Fruit fly (Drosophila melanogaster) whole organism: ENCODE measurements around the gene Rdl.

Source experiments
- CG8478 ChIP-seq: fragments of >200 bp; optimal IDR thresholded peaks from 2 replicates; lab custom pipeline; 2018; ENCODE audit warnings: inconsistent platforms
- Dll ChIP-seq: fragments of >200 bp; optimal IDR thresholded peaks from 2 replicates; lab custom pipeline; 2017
- EcR ChIP-seq, 2 experiments: fragments of >200 bp; optimal IDR thresholded peaks; 2 replicates each; lab custom pipeline; 2017; ENCODE audit warnings: missing biosample characterization in 2 of 2, missing genetic modification characterization in 2 of 2, missing genetic modification reagents in 2 of 2
- pan ChIP-seq: fragments of >200 bp; optimal IDR thresholded peaks from 2 replicates; lab custom pipeline; 2017
- psq ChIP-seq: fragments of >200 bp; optimal IDR thresholded peaks from 2 replicates; lab custom pipeline; 2017
- usp ChIP-seq: fragments of >200 bp; optimal IDR thresholded peaks from 2 replicates; lab custom pipeline; 2017; ENCODE audit warnings: missing biosample characterization, missing genetic modification characterization, mixed read lengths

Rdl gene

dm6 chr3L:9121289-9121688, 60.7 kb downstream of the Rdl start:
- TF ChIP-seq psq (lab: Kevin White, UChicago) (no peak), usp (GFP tag; lab: Kevin White, UChicago) (no peak)

- TF ChIP-seq Dll (no peak), CG8478 (no peak), EcR (GFP tag; optimal IDR thresholded peaks at IDR 0.05; lab: Kevin White, UChicago) (no peak), usp (GFP tag; lab: Kevin White, UChicago) (no peak)
These were observed 62.4 kb downstream of the Rdl start for dm6 chr3L:9119564-9119963.

- TF ChIP-seq pan (lab: Kevin White, UChicago) (no peak), usp (GFP tag; lab: Kevin White, UChicago) (no peak), CG8478 (no peak), EcR (GFP tag; optimal IDR thresholded peaks at IDR 0.05; lab: Kevin White, UChicago) (no peak), Dll (no peak), psq (lab: Kevin White, UChicago) (no peak)
These were observed 66.3 kb downstream of the Rdl start for dm6 chr3L:9115654-9116053.

DNA sequence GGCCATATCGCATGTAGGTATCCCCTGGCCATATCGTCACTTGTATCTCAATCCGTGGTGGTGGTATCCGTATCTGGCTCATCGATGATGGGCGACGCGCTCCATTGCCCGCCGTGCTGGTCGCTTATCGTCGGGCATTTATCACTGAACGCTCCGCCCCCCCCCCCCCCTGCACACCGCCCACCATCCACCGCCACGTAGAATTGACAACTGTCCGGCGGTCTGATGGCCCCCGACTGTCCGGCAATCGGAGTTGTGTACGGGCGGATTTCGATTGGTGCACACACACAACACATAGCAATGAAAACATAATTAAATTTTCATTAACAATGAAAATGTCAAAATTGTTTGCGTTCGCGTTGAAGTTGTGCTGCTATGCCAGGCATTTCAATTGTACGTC, 67.5 kb downstream of the Rdl start:
- TF ChIP-seq EcR (GFP tag; optimal IDR thresholded peaks at IDR 0.05; lab: Kevin White, UChicago) = no peak
- no peak for TF ChIP-seq Dll
- no peak for TF ChIP-seq pan (lab: Kevin White, UChicago)
- TF ChIP-seq usp (GFP tag; lab: Kevin White, UChicago) = no peak
- no peak for TF ChIP-seq psq (lab: Kevin White, UChicago)
- no peak for TF ChIP-seq CG8478

dm6 chr3L:9113582-9114282, 68.2 kb downstream of the Rdl start:
- no peak for TF ChIP-seq psq (lab: Kevin White, UChicago)
- no peak for TF ChIP-seq Dll
- no peak for TF ChIP-seq EcR (GFP tag; optimal IDR thresholded peaks at IDR 0.05; lab: Kevin White, UChicago)
- TF ChIP-seq usp (GFP tag; lab: Kevin White, UChicago) = no peak
- no peak for TF ChIP-seq CG8478
- no peak for TF ChIP-seq pan (lab: Kevin White, UChicago)

dm6 chr3L:9096648-9097047, 85.3 kb downstream of the Rdl start, which contains the start of gene CG13315:
TSS of gene CG13315 (plus strand) at chr3L:9096877.
- TF ChIP-seq CG8478 = no peak
- TF ChIP-seq EcR (GFP tag; optimal IDR thresholded peaks at IDR 0.05; lab: Kevin White, UChicago) = no peak
- no peak for TF ChIP-seq pan (lab: Kevin White, UChicago)
- no peak for TF ChIP-seq psq (lab: Kevin White, UChicago)
- no peak for TF ChIP-seq Dll
- no peak for TF ChIP-seq usp (GFP tag; lab: Kevin White, UChicago)
